Fruit fly (Drosophila melanogaster) whole organism, adult: Measurements from ENCODE around the gene CG13124.

Experiments used
- CG11617 ChIP-seq: fragments of 200-800 bp; sonication (Bioruptor generic); optimal IDR thresholded peaks from 2 replicates; lab custom pipeline; 2017; ENCODE audit warnings: mild to moderate bottlenecking, missing biosample characterization, missing genetic modification reagents, missing genetic modification characterization
- CG12768 ChIP-seq: fragments of 200-800 bp; sonication (Bioruptor generic); optimal IDR thresholded peaks from 2 replicates; lab custom pipeline; 2017; ENCODE audit warnings: missing biosample characterization, missing genetic modification characterization, mild to moderate bottlenecking, moderate library complexity, missing genetic modification reagents
- CG14711 ChIP-seq: fragments of 200-800 bp; sonication (Bioruptor generic); optimal IDR thresholded peaks from 2 replicates; lab custom pipeline; 2018; ENCODE audit warnings: missing biosample characterization, mild to moderate bottlenecking, missing genetic modification characterization, moderate library complexity
- CG1620 ChIP-seq: fragments of 200-800 bp; sonication (Bioruptor generic); optimal IDR thresholded peaks from 2 replicates; lab custom pipeline; 2016; ENCODE audit warnings: missing biosample characterization, missing genetic modification characterization
- CG33017 ChIP-seq: fragments of 200-800 bp; sonication (Bioruptor generic); optimal IDR thresholded peaks from 2 replicates; lab custom pipeline; 2018; ENCODE audit warnings: missing biosample characterization, mild to moderate bottlenecking, missing genetic modification characterization, moderate library complexity
- CG5204 ChIP-seq: fragments of 200-800 bp; sonication (Bioruptor generic); optimal IDR thresholded peaks from 2 replicates; lab custom pipeline; 2016; ENCODE audit warnings: missing biosample characterization, missing genetic modification characterization
- CG7045 ChIP-seq: fragments of 200-800 bp; sonication (Bioruptor generic); optimal IDR thresholded peaks from 2 replicates; lab custom pipeline; 2017; ENCODE audit warnings: missing biosample characterization, mild to moderate bottlenecking, missing genetic modification characterization
- CG7101 ChIP-seq: fragments of 200-800 bp; sonication (Bioruptor generic); optimal IDR thresholded peaks from 2 replicates; lab custom pipeline; 2018; ENCODE audit warnings: missing biosample characterization, mild to moderate bottlenecking, missing genetic modification characterization, moderate library complexity
- Clk ChIP-seq: fragments of 200-800 bp; sonication (Bioruptor generic); optimal IDR thresholded peaks from 2 replicates; lab custom pipeline; 2017; ENCODE audit warnings: missing biosample characterization, missing genetic modification characterization
- Crg-1 ChIP-seq: fragments of 200-800 bp; sonication (Bioruptor generic); optimal IDR thresholded peaks from 2 replicates; lab custom pipeline; 2016; ENCODE audit warnings: missing biosample characterization, missing genetic modification characterization
- Hr96 ChIP-seq: fragments of 200-800 bp; sonication (Bioruptor generic); optimal IDR thresholded peaks from 2 replicates; lab custom pipeline; 2016; ENCODE audit warnings: missing biosample characterization, missing genetic modification characterization
- Mnt ChIP-seq: fragments of 200-800 bp; sonication (Bioruptor generic); optimal IDR thresholded peaks from 2 replicates; lab custom pipeline; 2016; ENCODE audit warnings: missing biosample characterization, mild to moderate bottlenecking, missing genetic modification characterization
- bab1 ChIP-seq: fragments of 200-800 bp; sonication (Bioruptor generic); optimal IDR thresholded peaks from 3 replicates; lab custom pipeline; 2019; ENCODE audit warnings: missing biosample characterization, mild to moderate bottlenecking, missing genetic modification characterization, moderate library complexity
- cic ChIP-seq: fragments of 200-800 bp; sonication (Bioruptor generic); optimal IDR thresholded peaks from 2 replicates; lab custom pipeline; 2017; ENCODE audit warnings: missing biosample characterization, mild to moderate bottlenecking, missing genetic modification characterization, moderate library complexity
- cnc ChIP-seq, 2 experiments: fragments of >200 bp; optimal IDR thresholded peaks; 2 replicates each; lab custom pipeline; 2017
- kay ChIP-seq: fragments of 200-800 bp; sonication (Bioruptor generic); peaks from one replicate; lab custom pipeline; 2016; ENCODE audit warnings: missing biosample characterization, missing genetic modification characterization, borderline replicate concordance
- ovo ChIP-seq: fragments of 200-800 bp; sonication (Bioruptor generic); optimal IDR thresholded peaks from 2 replicates; lab custom pipeline; 2016; ENCODE audit warnings: missing biosample characterization, missing genetic modification characterization
- pad ChIP-seq: fragments of 200-800 bp; sonication (Bioruptor generic); optimal IDR thresholded peaks from 3 replicates; lab custom pipeline; 2017; ENCODE audit warnings: missing biosample characterization, missing genetic modification characterization, mild to moderate bottlenecking, moderate library complexity, missing genetic modification reagents
- tj ChIP-seq: fragments of 200-800 bp; sonication (Bioruptor generic); optimal IDR thresholded peaks from 3 replicates; lab custom pipeline; 2017; ENCODE audit warnings: missing biosample characterization, mild to moderate bottlenecking, missing genetic modification characterization, moderate library complexity
- toe ChIP-seq: fragments of 200-800 bp; sonication (Bioruptor generic); optimal IDR thresholded peaks from 2 replicates; lab custom pipeline; 2016; ENCODE audit warnings: missing biosample characterization, missing genetic modification characterization

Gene CG13124

dm6 chr2L:9921401-9921800, 13.0 kb upstream of the CG13124 start, which contains the start of gene CG4592:
CG4592 (plus strand) TSS chr2L:9921633.
- TF ChIP-seq kay (peak; percentile 88), tj (GFP tag; lab: Kevin White, UChicago) (peak; percentile 56), Clk (no peak), CG1620 (peak; percentile 12), CG7101 (tag; lab: Kevin White, UChicago) (peak; percentile 78), bab1 (peak; percentile 85), cic (GFP tag; lab: Kevin White, UChicago) (peak; percentile 24), Crg-1 (no peak), CG14711 (tag; lab: Kevin White, UChicago) (peak; percentile 66), cnc (optimal IDR thresholded peaks at IDR 0.05; lab: Kevin White, UChicago) (no peak), CG11617 (GFP tag; lab: Kevin White, UChicago) (peak; percentile 79), CG33017 (peak; percentile 72), toe (GFP tag; lab: Kevin White, UChicago) (peak; percentile 67), Mnt (peak; percentile 51), Hr96 (GFP tag; lab: Kevin White, UChicago) (peak; percentile 69), CG5204 (GFP tag; lab: Kevin White, UChicago) (peak; percentile 40), CG7045 (GFP tag; lab: Kevin White, UChicago) (peak; percentile 72), ovo (GFP tag; lab: Kevin White, UChicago) (no peak), pad (peak; percentile 25), CG12768 (GFP tag; lab: Kevin White, UChicago) (peak; percentile 82)

- TF ChIP-seq cnc (optimal IDR thresholded peaks at IDR 0.05; lab: Kevin White, UChicago), result no peak
- no peak for TF ChIP-seq Mnt
Measured at dm6 chr2L:9919949-9920348, 11.5 kb upstream of the CG13124 start, which contains the start of gene CG4594. CG4594 (plus strand) TSS chr2L:9920160.

dm6 chr2L:9919218-9919617, 10.8 kb upstream of the CG13124 start:
- no peak for TF ChIP-seq CG5204 (GFP tag; lab: Kevin White, UChicago)
- no peak for TF ChIP-seq cnc (optimal IDR thresholded peaks at IDR 0.05; lab: Kevin White, UChicago)
- no peak for TF ChIP-seq Clk
- TF ChIP-seq Mnt, result no peak
- TF ChIP-seq pad, result no peak
- TF ChIP-seq CG7045 (GFP tag; lab: Kevin White, UChicago), result no peak
- no peak for TF ChIP-seq cic (GFP tag; lab: Kevin White, UChicago)
- no peak for TF ChIP-seq ovo (GFP tag; lab: Kevin White, UChicago)
- TF ChIP-seq Crg-1, result no peak

dm6 chr2L:9918020-9918959, 9.9 kb upstream of the CG13124 start, which contains the start of the genes CG5885 and CG4598:
CG5885 (minus strand) TSS chr2L:9918330.
CG4598 (plus strand) TSS chr2L:9918618.
- TF ChIP-seq CG11617 (GFP tag; lab: Kevin White, UChicago) (peak; percentile 79), Crg-1 (peak; percentile 34), CG1620 (peak; percentile 60), toe (GFP tag; lab: Kevin White, UChicago) (peak; percentile 76), kay (no peak), bab1 (peak; percentile 45), cnc (optimal IDR thresholded peaks at IDR 0.05; lab: Kevin White, UChicago) (no peak), Clk (peak; percentile 23), CG14711 (tag; lab: Kevin White, UChicago) (peak; percentile 42), CG12768 (GFP tag; lab: Kevin White, UChicago) (peak; percentile 77), ovo (GFP tag; lab: Kevin White, UChicago) (no peak), tj (GFP tag; lab: Kevin White, UChicago) (peak; percentile 46), Mnt (peak; percentile 18), cic (GFP tag; lab: Kevin White, UChicago) (peak; percentile 33), CG33017 (peak; percentile 77), CG5204 (GFP tag; lab: Kevin White, UChicago) (peak; percentile 63), Hr96 (GFP tag; lab: Kevin White, UChicago) (peak; percentile 62), pad (peak; percentile 23), CG7101 (tag; lab: Kevin White, UChicago) (peak; percentile 70), CG7045 (GFP tag; lab: Kevin White, UChicago) (peak; percentile 68)

dm6 chr2L:9915011-9915850, 6.8 kb upstream of the CG13124 start, which contains the start of gene yip2:
yip2 (plus strand) TSS chr2L:9915253.
- TF ChIP-seq CG11617 (GFP tag; lab: Kevin White, UChicago) (peak; percentile 95), CG7101 (tag; lab: Kevin White, UChicago) (peak; percentile 70), Clk (peak; percentile 90), kay (no peak), CG14711 (tag; lab: Kevin White, UChicago) (peak; percentile 45), cic (GFP tag; lab: Kevin White, UChicago) (peak; percentile 91), toe (GFP tag; lab: Kevin White, UChicago) (peak; percentile 99), CG1620 (peak; percentile 50), Crg-1 (peak; percentile 65), cnc (optimal IDR thresholded peaks at IDR 0.05; lab: Kevin White, UChicago) (peak in 1 of 2 experiments; percentile 7), Hr96 (GFP tag; lab: Kevin White, UChicago) (peak; percentile 99), CG33017 (peak; percentile 74), CG5204 (GFP tag; lab: Kevin White, UChicago) (peak; percentile 97), Mnt (peak; percentile 82), CG12768 (GFP tag; lab: Kevin White, UChicago) (peak; percentile 100), pad (peak; percentile 61), ovo (GFP tag; lab: Kevin White, UChicago) (peak; percentile 49), tj (GFP tag; lab: Kevin White, UChicago) (peak; percentile 88), CG7045 (GFP tag; lab: Kevin White, UChicago) (peak; percentile 93), bab1 (peak; percentile 81)
